Worm (Caenorhabditis elegans): ENCODE data around the gene tpst-1.

DNA sequence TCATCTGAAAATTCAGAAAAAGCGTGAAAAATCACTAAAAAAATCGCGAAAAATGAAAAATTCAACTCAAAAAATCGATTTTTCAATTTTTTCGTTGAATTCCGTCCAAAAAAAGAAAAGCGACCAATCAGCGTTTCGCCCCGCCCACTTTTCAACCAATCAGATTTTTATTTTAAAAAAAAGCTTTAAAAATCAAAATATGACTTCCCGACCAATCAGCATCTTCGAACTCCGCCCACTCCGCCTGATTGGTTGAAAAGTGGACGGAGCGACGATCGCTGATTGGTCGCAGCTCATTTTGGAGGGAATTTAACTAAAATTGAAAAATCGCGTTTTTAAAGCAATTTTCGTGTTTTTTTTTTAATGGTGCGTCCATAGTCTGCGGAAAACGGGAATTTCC is 40.3 kb upstream of the tpst-1 start:
- TF ChIP-seq tra-4 (tag; optimal IDR thresholded peaks at IDR 0.05) (no peak), flt-1 (GFP tag; IDR thresholded peaks at IDR 0.05) (no peak), hmbx-1 (tag; optimal IDR thresholded peaks at IDR 0.05) (no peak), tbx-37 (GFP tag; conservative IDR thresholded peaks at IDR 0.05) (no peak), hmg-4 (GFP tag; optimal IDR thresholded peaks at IDR 0.05) (no peak)
